Worm (Caenorhabditis elegans): ENCODE data around the gene cutl-17.

The cutl-17 gene

DNA sequence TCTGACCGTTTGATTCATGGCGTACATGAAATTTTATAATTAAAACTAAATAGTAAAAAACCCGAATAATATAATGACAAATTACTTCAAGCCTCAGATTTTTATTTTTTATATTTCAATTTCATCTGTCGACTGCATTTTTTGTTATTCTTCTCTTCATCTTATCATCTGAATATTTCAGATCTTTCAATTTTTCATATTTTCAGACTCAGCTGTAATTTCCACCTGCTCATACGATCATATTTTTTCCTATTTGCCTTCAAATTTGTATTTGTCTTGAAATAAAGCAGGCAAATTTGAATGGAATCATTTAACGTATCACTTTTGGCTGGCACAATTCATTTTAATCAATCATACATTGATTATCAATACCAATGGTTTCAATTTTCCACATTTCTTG is 40.8 kb upstream of the cutl-17 start, which contains the start of gene sru-4:
Gene sru-4, plus strand, starts transcription at position 301 of the 400 bp plus-strand sequence.
- TF ChIP-seq F23B12.7 (tag; optimal IDR thresholded peaks at IDR 0.05; ENCODE audit: insufficient read depth) (no peak), atf-7 (tag; optimal IDR thresholded peaks at IDR 0.05) (no peak), efl-1 (GFP tag; optimal IDR thresholded peaks at IDR 0.05) (no peak)

DNA sequence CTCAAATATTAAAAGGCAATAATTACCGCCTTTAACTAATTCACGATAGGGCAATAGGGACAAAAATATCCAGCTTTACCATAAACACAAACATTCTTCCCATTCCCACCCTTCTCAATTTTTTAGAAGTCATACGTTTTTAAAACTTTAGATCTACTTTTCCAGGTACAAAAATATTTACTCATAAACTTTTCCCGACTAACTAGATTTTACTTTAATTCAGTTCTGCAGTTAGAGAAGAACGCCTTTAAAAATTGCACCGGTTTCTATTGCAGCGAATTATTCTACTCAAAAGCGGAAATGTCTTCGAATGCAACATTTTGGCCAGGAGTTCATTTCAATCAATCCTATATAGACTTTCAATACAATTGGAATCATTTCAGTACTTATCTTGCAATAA is 39.0 kb upstream of the cutl-17 start, which contains the start of gene sru-3:
Gene sru-3, plus strand, starts transcription at position 301 of the 400 bp plus-strand sequence.
- TF ChIP-seq hrde-1 (tag; optimal IDR thresholded peaks at IDR 0.05; ENCODE audit: borderline replicate concordance) (no peak), tlf-1 (GFP tag; optimal IDR thresholded peaks at IDR 0.05) (no peak), hmg-1.2 (GFP tag; IDR thresholded peaks at IDR 0.05) (no peak), sdz-38 (tag; optimal IDR thresholded peaks at IDR 0.05) (no peak), snpc-3.4 (tag; optimal IDR thresholded peaks at IDR 0.05) (no peak), ceh-79 (tag; optimal IDR thresholded peaks at IDR 0.05) (no peak), pbrm-1 (GFP tag; IDR thresholded peaks at IDR 0.05) (no peak), snpc-1.3 (tag; optimal IDR thresholded peaks at IDR 0.05; ENCODE audit: insufficient read depth) (no peak), cebp-1 (GFP tag; IDR thresholded peaks at IDR 0.05) (no peak), cebp-1 (tag; optimal IDR thresholded peaks at IDR 0.05) (no peak), F52B5.7 (tag; optimal IDR thresholded peaks at IDR 0.05) (no peak), nfya-2 (GFP tag; IDR thresholded peaks at IDR 0.05) (no peak), zim-3 (tag; optimal IDR thresholded peaks at IDR 0.05) (no peak), nhr-27 (tag; optimal IDR thresholded peaks at IDR 0.05) (no peak), T07F8.4 (tag; optimal IDR thresholded peaks at IDR 0.05) (no peak), B0035.1 (tag; optimal IDR thresholded peaks at IDR 0.05) (no peak)

DNA sequence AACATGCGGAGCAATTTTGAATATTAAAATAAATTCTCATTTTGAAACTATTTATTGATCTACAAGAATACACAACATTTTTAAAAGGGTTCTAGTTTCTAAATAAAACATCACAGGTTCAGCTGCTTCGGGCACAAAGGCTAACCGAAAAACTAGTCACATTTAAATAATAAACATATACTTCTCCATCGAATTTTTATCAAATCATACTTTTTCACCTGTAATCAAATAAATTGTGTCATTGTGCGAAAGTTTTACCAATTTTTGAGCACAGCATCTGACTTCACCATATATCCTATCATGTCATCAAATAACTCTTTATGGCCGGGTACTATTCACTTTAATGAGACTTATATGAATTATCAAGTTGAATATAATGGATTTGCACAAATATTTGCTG is 33.0 kb upstream of the cutl-17 start, which contains the start of gene sru-6:
Gene sru-6, plus strand, starts transcription at position 301 of the 400 bp plus-strand sequence.
- no peak for TF ChIP-seq let-607 (tag; optimal IDR thresholded peaks at IDR 0.05)

DNA sequence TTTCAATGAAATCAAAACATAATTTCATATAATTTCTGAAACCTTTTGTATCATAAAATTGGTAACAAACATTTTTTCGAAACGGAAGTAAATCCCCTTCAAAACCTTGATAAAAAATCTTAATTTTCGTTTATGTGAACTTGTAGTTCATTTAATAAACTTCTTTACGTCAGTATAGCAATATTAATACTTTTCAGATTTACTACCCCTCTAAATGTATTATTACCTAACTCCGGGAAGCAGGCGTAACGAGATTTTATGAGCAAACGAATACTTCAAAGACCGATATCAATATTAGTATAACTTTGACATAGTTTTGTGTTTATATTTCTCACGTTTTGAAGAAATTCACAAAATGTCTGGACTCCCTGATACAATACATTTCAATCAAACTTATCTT is 31.0 kb upstream of the cutl-17 start, which contains the start of gene sru-1:
Gene sru-1, plus strand, starts transcription at position 301 of the 400 bp plus-strand sequence.
- TF ChIP-seq ztf-18 (tag; optimal IDR thresholded peaks at IDR 0.05) (no peak), cebp-2 (GFP tag; IDR thresholded peaks at IDR 0.05) (no peak), dpl-1 (GFP tag; optimal IDR thresholded peaks at IDR 0.05) (no peak), F22D6.2 (tag; optimal IDR thresholded peaks at IDR 0.05) (no peak), ztf-3 (GFP tag; optimal IDR thresholded peaks at IDR 0.05) (no peak), tlf-1 (GFP tag; optimal IDR thresholded peaks at IDR 0.05) (no peak), pha-4 (tag; optimal IDR thresholded peaks at IDR 0.05) (no peak), madf-3 (GFP tag; IDR thresholded peaks at IDR 0.05) (no peak), ets-4 (GFP tag; optimal IDR thresholded peaks at IDR 0.05) (no peak), rpc-1 (optimal IDR thresholded peaks at IDR 0.05) (no peak), rpc-1 (tag; optimal IDR thresholded peaks at IDR 0.05) (no peak)

DNA sequence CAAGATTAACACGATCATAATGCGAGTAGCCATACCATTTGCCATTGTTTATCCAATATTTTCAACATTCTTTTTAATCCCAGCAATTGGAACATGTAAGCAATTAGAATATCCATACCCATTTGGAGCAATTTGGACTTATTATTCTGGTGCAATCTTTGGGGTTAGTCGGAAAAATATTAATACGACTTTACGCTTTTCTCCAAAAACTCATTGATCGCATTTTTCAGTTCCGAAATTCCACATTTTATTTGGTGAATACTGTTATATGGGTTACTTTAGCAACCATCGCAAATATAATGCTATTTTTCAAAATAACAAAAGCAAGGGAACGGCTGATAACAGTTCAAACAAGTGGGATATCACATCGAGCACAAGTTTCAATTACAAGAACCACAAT is 29.5 kb upstream of the cutl-17 start:
- TF ChIP-seq let-526 (GFP tag; IDR thresholded peaks at IDR 0.05) (no peak), bed-1 (GFP tag; IDR thresholded peaks at IDR 0.05) (no peak), chd-7 (tag; optimal IDR thresholded peaks at IDR 0.05) (no peak), F49E8.2 (tag; optimal IDR thresholded peaks at IDR 0.05; ENCODE audit: insufficient read depth) (no peak), hmg-20 (GFP tag; IDR thresholded peaks at IDR 0.05) (no peak), egl-18 (GFP tag; IDR thresholded peaks at IDR 0.05) (no peak), tbp1 (GFP tag; optimal IDR thresholded peaks at IDR 0.05) (no peak), unc-130 (GFP tag; optimal IDR thresholded peaks at IDR 0.05) (no peak), hlh-12 (tag; optimal IDR thresholded peaks at IDR 0.05) (no peak), snpc-1.1 (tag; optimal IDR thresholded peaks at IDR 0.05; ENCODE audit: insufficient read depth) (no peak), nhr-27 (tag; optimal IDR thresholded peaks at IDR 0.05) (no peak), cebp-2 (GFP tag; IDR thresholded peaks at IDR 0.05) (no peak), sptf-2 (GFP tag; optimal IDR thresholded peaks at IDR 0.05) (no peak), B0261.1 (tag; optimal IDR thresholded peaks at IDR 0.05) (no peak), Y53F4B.3 (GFP tag; IDR thresholded peaks at IDR 0.05) (no peak)
